Fruit fly (Drosophila melanogaster) whole organism, wandering third instar larva: ENCODE measurements around the gene piwi.

Experiments used
- Dif ChIP-seq: fragments of 200-275, 200-300 bp; sonication (Bioruptor generic); optimal IDR thresholded peaks from 2 replicates; lab custom pipeline; 2018; ENCODE audit warnings: missing biosample characterization, missing genetic modification characterization; ENCODE audit not compliant: partially characterized antibody
- pan ChIP-seq: fragments of >200 bp; optimal IDR thresholded peaks from 2 replicates; lab custom pipeline; 2017

DNA sequence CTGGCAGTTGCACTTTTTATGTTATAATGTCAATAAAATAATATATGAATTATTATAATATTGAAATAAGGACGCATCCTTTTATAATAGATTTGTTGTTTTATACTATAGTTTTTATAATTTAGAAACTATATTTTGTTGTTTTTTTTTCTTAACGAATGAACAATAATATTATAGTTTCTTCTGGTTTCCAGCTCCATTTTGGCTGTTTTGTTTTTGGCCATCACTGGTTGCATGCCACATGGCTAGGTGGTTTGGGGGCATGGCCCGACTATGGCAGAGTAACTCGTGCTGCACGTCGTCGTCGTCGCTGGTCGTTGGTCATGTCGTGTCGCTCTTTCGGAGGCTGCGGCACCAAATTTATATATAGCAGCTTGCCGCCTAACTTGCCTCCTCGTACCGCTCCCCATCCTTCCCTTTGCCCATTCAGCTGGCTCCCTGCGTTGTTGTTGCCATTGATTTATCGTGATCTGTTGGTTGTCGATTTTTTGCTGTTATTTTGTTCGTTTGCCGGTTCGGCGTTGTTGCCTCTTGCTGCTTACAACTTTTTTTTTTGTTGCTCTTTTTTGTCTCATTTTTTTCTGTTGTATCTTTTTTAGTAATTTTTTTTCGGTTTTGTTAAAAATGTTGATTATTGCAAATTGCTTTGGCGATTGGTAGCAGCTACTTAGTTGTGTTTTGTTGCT is 45.2 kb upstream of the piwi start:
- TF ChIP-seq pan (lab: Kevin White, UChicago) (no peak), Dif (GFP tag; lab: Kevin White, UChicago) (no peak)
